Fruit fly (Drosophila melanogaster): ENCODE results near the gene CG32109.

dm6 chr3L:12700509-12700995 is 44.6 kb upstream of the CG32109 start:
- TF ChIP-seq CG10654 (GFP tag; optimal IDR thresholded peaks at IDR 0.05), result no peak
- TF ChIP-seq corto (GFP tag; optimal IDR thresholded peaks at IDR 0.05), result no peak
- TF ChIP-seq CG2120 (GFP tag; optimal IDR thresholded peaks at IDR 0.05), result no peak
- no peak for TF ChIP-seq CG17912 (GFP tag; optimal IDR thresholded peaks at IDR 0.05)
- no peak for TF ChIP-seq mam (GFP tag; optimal IDR thresholded peaks at IDR 0.05)
